Worm (Caenorhabditis elegans): Measurements from ENCODE around the gene ZK180.8.

The ZK180.8 gene

ce11 chrIV:4511259-4511890 is at the start of gene ZK180.8, which contains the start of gene rfth-1:
Gene ZK180.8 (minus strand): TSS chrIV:4511724.
Gene rfth-1 (minus strand): TSS chrIV:4511309.
- TF ChIP-seq fos-1 (tag; optimal IDR thresholded peaks at IDR 0.05) (no peak), ztf-11 (tag; optimal IDR thresholded peaks at IDR 0.05) (no peak), pha-4 (tag; optimal IDR thresholded peaks at IDR 0.05) (peak; percentile 30), nhr-237 (tag; optimal IDR thresholded peaks at IDR 0.05) (no peak), nhr-77 (tag; optimal IDR thresholded peaks at IDR 0.05) (no peak), hmg-11 (tag; optimal IDR thresholded peaks at IDR 0.05) (peak; percentile 2), ama-1 (optimal IDR thresholded peaks at IDR 0.05) (peak; percentile 0)

ce11 chrIV:4559160-4559559 is 47.6 kb upstream of the ZK180.8 start:
- no peak for TF ChIP-seq unc-62 (GFP tag; optimal IDR thresholded peaks at IDR 0.05)
- TF ChIP-seq elt-2 (tag; optimal IDR thresholded peaks at IDR 0.05): peak; percentile 35
- no peak for TF ChIP-seq egl-5 (tag; optimal IDR thresholded peaks at IDR 0.05)
- TF ChIP-seq pqm-1 (tag; optimal IDR thresholded peaks at IDR 0.05): peak; percentile 34
- peak; percentile 18 for TF ChIP-seq pha-4 (tag; optimal IDR thresholded peaks at IDR 0.05)

- no peak for TF ChIP-seq fkh-10 (GFP tag; optimal IDR thresholded peaks at IDR 0.05)
- no peak for TF ChIP-seq nhr-77 (tag; optimal IDR thresholded peaks at IDR 0.05)
- peak; percentile 48 for TF ChIP-seq pha-4 (tag; optimal IDR thresholded peaks at IDR 0.05)
- peak; percentile 51 for TF ChIP-seq elt-2 (tag; optimal IDR thresholded peaks at IDR 0.05)
- no peak for TF ChIP-seq tbx-2 (tag; optimal IDR thresholded peaks at IDR 0.05)
- TF ChIP-seq snpc-4 (tag; optimal IDR thresholded peaks at IDR 0.05): no peak
- TF ChIP-seq unc-39 (tag; optimal IDR thresholded peaks at IDR 0.05): no peak
- TF ChIP-seq nhr-25 (tag; optimal IDR thresholded peaks at IDR 0.05): peak; percentile 6
- TF ChIP-seq egl-5 (tag; optimal IDR thresholded peaks at IDR 0.05): no peak
- no peak for TF ChIP-seq nhr-67 (tag; optimal IDR thresholded peaks at IDR 0.05)
- no peak for TF ChIP-seq egl-27 (tag; optimal IDR thresholded peaks at IDR 0.05)
Observed at ce11 chrIV:4557731-4558130, 46.2 kb upstream of the ZK180.8 start.

- TF ChIP-seq elt-3 (tag; optimal IDR thresholded peaks at IDR 0.05) (no peak), mdl-1 (tag; optimal IDR thresholded peaks at IDR 0.05) (no peak), nhr-12 (tag; optimal IDR thresholded peaks at IDR 0.05) (no peak), ama-1 (optimal IDR thresholded peaks at IDR 0.05) (no peak), ceh-16 (tag; optimal IDR thresholded peaks at IDR 0.05) (no peak), eor-1 (tag; optimal IDR thresholded peaks at IDR 0.05) (no peak), jun-1 (tag; optimal IDR thresholded peaks at IDR 0.05) (no peak), aly-2 (tag; optimal IDR thresholded peaks at IDR 0.05) (no peak)
Observed at ce11 chrIV:4557130-4557529, 45.6 kb upstream of the ZK180.8 start.

ce11 chrIV:4551562-4551961 is 40.0 kb upstream of the ZK180.8 start:
- TF ChIP-seq pqm-1 (tag; optimal IDR thresholded peaks at IDR 0.05) (no peak), ceh-16 (tag; optimal IDR thresholded peaks at IDR 0.05) (no peak), egl-5 (tag; optimal IDR thresholded peaks at IDR 0.05) (no peak), lin-39 (tag; optimal IDR thresholded peaks at IDR 0.05) (no peak), egl-27 (tag; optimal IDR thresholded peaks at IDR 0.05) (no peak), aly-2 (tag; optimal IDR thresholded peaks at IDR 0.05) (no peak), nhr-11 (tag; optimal IDR thresholded peaks at IDR 0.05) (no peak), skn-1 (tag; optimal IDR thresholded peaks at IDR 0.05) (no peak), elt-3 (tag; optimal IDR thresholded peaks at IDR 0.05) (no peak)

ce11 chrIV:4548253-4548652 is 36.7 kb upstream of the ZK180.8 start, which contains the start of gene ZK185.1:
Gene ZK185.1 (plus strand): TSS chrIV:4548553.
- TF ChIP-seq nhr-11 (tag; optimal IDR thresholded peaks at IDR 0.05) (no peak), fos-1 (tag; optimal IDR thresholded peaks at IDR 0.05) (no peak), ceh-16 (tag; optimal IDR thresholded peaks at IDR 0.05) (no peak), ceh-82 (tag; optimal IDR thresholded peaks at IDR 0.05) (no peak), ama-1 (optimal IDR thresholded peaks at IDR 0.05) (no peak), ztf-4 (tag; optimal IDR thresholded peaks at IDR 0.05) (no peak), nhr-25 (tag; optimal IDR thresholded peaks at IDR 0.05) (no peak), egl-5 (tag; optimal IDR thresholded peaks at IDR 0.05) (no peak), ZK546.5 (tag; optimal IDR thresholded peaks at IDR 0.05) (no peak), jun-1 (tag; optimal IDR thresholded peaks at IDR 0.05) (no peak), nhr-28 (tag; optimal IDR thresholded peaks at IDR 0.05) (no peak), pha-4 (tag; optimal IDR thresholded peaks at IDR 0.05) (no peak), hmg-11 (tag; optimal IDR thresholded peaks at IDR 0.05) (no peak)
